Worm (Caenorhabditis elegans): ENCODE measurements around the gene srh-250.

DNA sequence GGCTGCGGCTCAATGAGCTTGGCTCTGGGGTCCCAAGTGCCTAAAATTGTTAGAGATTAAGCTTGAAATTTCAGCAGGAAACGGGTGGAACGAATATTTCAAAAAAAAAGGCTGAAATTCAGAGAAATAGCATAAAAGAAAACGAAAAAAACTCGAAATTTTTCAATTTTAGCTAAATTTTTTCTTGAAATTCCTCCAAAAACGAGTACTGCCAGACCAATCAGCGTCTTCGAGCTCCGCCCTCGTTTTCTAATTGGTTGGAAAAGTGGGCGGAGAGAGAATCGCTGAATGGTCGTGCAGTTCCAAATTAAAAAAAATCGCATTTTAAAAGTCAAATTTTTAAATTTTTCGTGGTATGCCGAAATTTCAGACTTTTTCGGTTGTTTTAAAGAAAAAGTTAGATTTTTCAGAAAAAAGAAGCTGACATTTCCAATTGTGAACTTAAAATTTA, 49.5 kb downstream of the srh-250 start, which contains the start of gene plpp-1.1:
- no peak for TF ChIP-seq pbrm-1 (GFP tag; IDR thresholded peaks at IDR 0.05)
- TF ChIP-seq xnd-1 (tag; optimal IDR thresholded peaks at IDR 0.05): no peak
- no peak for TF ChIP-seq ceh-100 (GFP tag; IDR thresholded peaks at IDR 0.05)
